Worm (Caenorhabditis elegans) whole organism, young adult: ENCODE data around the gene klp-18.
A peak's percentile ranks its signal among the peaks of the same experiment; 100 is the strongest.

Experiments used
- B0261.1 ChIP-seq: sonication (generic microtip); optimal IDR thresholded peaks from 2 replicates; lab custom pipeline; 2016; ENCODE audit warnings: mild to moderate bottlenecking, missing genetic modification characterization, moderate library complexity, missing compliant biosample characterization
- B0336.3 ChIP-seq: fragments of 200-800 bp; sonication (Bioruptor generic); IDR thresholded peaks from 2 replicates; pipeline ENCODE4 v1.3.6; 2022; ENCODE audit warnings: missing genetic modification characterization, missing compliant biosample characterization
- F22D6.2 ChIP-seq: sonication (generic microtip); optimal IDR thresholded peaks from 2 replicates; lab custom pipeline; 2016; ENCODE audit warnings: mild to moderate bottlenecking, missing genetic modification characterization, missing compliant biosample characterization
- F23B12.7 ChIP-seq: sonication (generic microtip); optimal IDR thresholded peaks from 2 replicates; lab custom pipeline; 2017; ENCODE audit warnings: missing genetic modification characterization, mild to moderate bottlenecking, missing compliant biosample characterization, antibody characterized with exemption, moderate library complexity; ENCODE audit not compliant: insufficient read depth
- F33H1.4 ChIP-seq: fragments of 200-800 bp; sonication (Bioruptor generic); IDR thresholded peaks from 2 replicates; pipeline ENCODE4 v1.3.6; 2022; ENCODE audit warnings: missing genetic modification reagents, missing genetic modification characterization, missing compliant biosample characterization
- F37B4.10 ChIP-seq: fragments of 200-800 bp; sonication (Bioruptor generic); IDR thresholded peaks from 2 replicates; pipeline ENCODE4 v1.3.6; 2022; ENCODE audit warnings: missing genetic modification characterization, missing compliant biosample characterization
- F57C9.4 ChIP-seq: sonication (generic microtip); optimal IDR thresholded peaks from 2 replicates; lab custom pipeline; 2017; ENCODE audit warnings: mild to moderate bottlenecking, missing genetic modification characterization, missing compliant biosample characterization
- T26A5.8 ChIP-seq: sonication (generic microtip); optimal IDR thresholded peaks from 2 replicates; lab custom pipeline; 2016; ENCODE audit warnings: missing genetic modification characterization, missing compliant biosample characterization
- Y67H2A.10 ChIP-seq: fragments of 200-800 bp; sonication (Bioruptor generic); conservative IDR thresholded peaks from 2 replicates; pipeline ENCODE4 v1.3.6; 2022; ENCODE audit warnings: missing genetic modification reagents, missing genetic modification characterization, missing compliant biosample characterization
- Y79H2A.3 ChIP-seq: fragments of 200-800 bp; sonication (Bioruptor generic); conservative IDR thresholded peaks from 2 replicates; pipeline ENCODE4 v1.3.6; 2022; ENCODE audit warnings: missing genetic modification reagents, missing genetic modification characterization, missing compliant biosample characterization
- ZK185.1 ChIP-seq: sonication (generic microtip); optimal IDR thresholded peaks from 2 replicates; lab custom pipeline; 2016; ENCODE audit warnings: mild to moderate bottlenecking, missing genetic modification characterization, missing compliant biosample characterization; ENCODE audit not compliant: poor library complexity, severe bottlenecking
- ama-1 ChIP-seq, 3 experiments: fragments of 150-350 bp in 1 of 3; sonication (generic microtip) in 2 of 3; optimal IDR thresholded peaks; 2 replicates each; lab custom pipeline; 2014 to 2018; ENCODE audit warnings: missing biosample characterization in 2 of 3, missing genetic modification characterization in 2 of 3, missing genetic modification reagents in 2 of 3
- aptf-2 ChIP-seq: fragments of 200-800 bp; sonication (Bioruptor generic); conservative IDR thresholded peaks from 2 replicates; pipeline ENCODE4 v1.3.6; 2022; ENCODE audit warnings: missing genetic modification reagents, missing genetic modification characterization, missing compliant biosample characterization
- attf-6 ChIP-seq: fragments of 200-800 bp; sonication (Bioruptor generic); IDR thresholded peaks from 2 replicates; pipeline ENCODE4 v1.3.6; 2022; ENCODE audit warnings: missing genetic modification reagents, missing genetic modification characterization, missing compliant biosample characterization
- ceh-100 ChIP-seq: fragments of 200-800 bp; sonication (Bioruptor generic); IDR thresholded peaks from 2 replicates; pipeline ENCODE4 v1.3.6; 2022; ENCODE audit warnings: missing genetic modification reagents, missing genetic modification characterization, missing compliant biosample characterization
- ceh-58 ChIP-seq: fragments of 200-800 bp; sonication (Bioruptor generic); IDR thresholded peaks from 2 replicates; pipeline ENCODE4 v1.3.6; 2022; ENCODE audit warnings: missing genetic modification characterization, missing compliant biosample characterization
- ceh-91 ChIP-seq: fragments of 200-800 bp; sonication (Bioruptor generic); IDR thresholded peaks from 2 replicates; pipeline ENCODE4 v1.3.6; 2022; ENCODE audit warnings: missing genetic modification reagents, missing genetic modification characterization, missing compliant biosample characterization
- efl-1 ChIP-seq: fragments of 150-350 bp; optimal IDR thresholded peaks from 2 replicates; lab custom pipeline; 2014; ENCODE audit warnings: missing biosample characterization, missing genetic modification reagents, missing genetic modification characterization
- egl-44 ChIP-seq: fragments of 200-800 bp; sonication (Bioruptor generic); IDR thresholded peaks from 2 replicates; pipeline ENCODE4 v1.3.6; 2022; ENCODE audit warnings: missing genetic modification reagents, missing genetic modification characterization, missing compliant biosample characterization
- hlh-26 ChIP-seq: fragments of 200-800 bp; sonication (Bioruptor generic); conservative IDR thresholded peaks from 2 replicates; pipeline ENCODE4 v1.3.6; 2022; ENCODE audit warnings: missing genetic modification reagents, missing genetic modification characterization, missing compliant biosample characterization
- lag-1 ChIP-seq: fragments of 200-800 bp; sonication (Bioruptor generic); IDR thresholded peaks from 2 replicates; pipeline ENCODE4 v1.3.6; 2022; ENCODE audit warnings: missing genetic modification reagents, missing genetic modification characterization, missing compliant biosample characterization
- lin-40 ChIP-seq: sonication (generic microtip); optimal IDR thresholded peaks from 2 replicates; lab custom pipeline; 2016; ENCODE audit warnings: missing genetic modification characterization, mild to moderate bottlenecking, missing compliant biosample characterization, missing genotype, missing genetic modification reagents
- lir-1 ChIP-seq: fragments of 200-800 bp; sonication (Bioruptor generic); conservative IDR thresholded peaks from 2 replicates; pipeline ENCODE4 v1.3.6; 2022; ENCODE audit warnings: missing genetic modification reagents, missing genetic modification characterization, missing compliant biosample characterization
- lsy-27 ChIP-seq: sonication (generic microtip); optimal IDR thresholded peaks from 2 replicates; lab custom pipeline; 2017; ENCODE audit warnings: missing genetic modification characterization, mild to moderate bottlenecking, missing compliant biosample characterization, antibody characterized with exemption, missing genotype, borderline replicate concordance; ENCODE audit not compliant: insufficient read depth
- madf-3 ChIP-seq: fragments of 200-800 bp; sonication (Bioruptor generic); IDR thresholded peaks from 2 replicates; pipeline ENCODE4 v1.3.6; 2022; ENCODE audit warnings: missing genetic modification reagents, missing genetic modification characterization, missing compliant biosample characterization
- madf-8 ChIP-seq: fragments of 200-800 bp; sonication (Bioruptor generic); conservative IDR thresholded peaks from 2 replicates; pipeline ENCODE4 v1.3.6; 2022; ENCODE audit warnings: missing genetic modification reagents, missing genetic modification characterization, missing compliant biosample characterization
- nfyb-1 ChIP-seq: fragments of 200-800 bp; sonication (Bioruptor generic); IDR thresholded peaks from 2 replicates; pipeline ENCODE4 v1.3.6; 2022; ENCODE audit warnings: missing genetic modification reagents, missing genetic modification characterization, missing compliant biosample characterization
- nhr-179 ChIP-seq: sonication (generic microtip); optimal IDR thresholded peaks from 2 replicates; lab custom pipeline; 2016; ENCODE audit warnings: mild to moderate bottlenecking, missing genetic modification characterization, missing compliant biosample characterization
- nhr-80 ChIP-seq: sonication (generic microtip); optimal IDR thresholded peaks from 2 replicates; lab custom pipeline; 2016; ENCODE audit warnings: missing genetic modification characterization, missing compliant biosample characterization
- pbrm-1 ChIP-seq: fragments of 200-800 bp; sonication (Bioruptor generic); IDR thresholded peaks from 2 replicates; pipeline ENCODE4 v1.3.6; 2022; ENCODE audit warnings: missing genetic modification reagents, missing genetic modification characterization, missing compliant biosample characterization
- rcor-1 ChIP-seq: fragments of 200-800 bp; sonication (Bioruptor generic); IDR thresholded peaks from 2 replicates; pipeline ENCODE4 v1.3.6; 2022; ENCODE audit warnings: missing genetic modification reagents, missing genetic modification characterization, missing compliant biosample characterization
- rec-8 ChIP-seq, 2 experiments: sonication (generic microtip); optimal IDR thresholded peaks; 2 replicates each; lab custom pipeline; 2016; ENCODE audit warnings: mild to moderate bottlenecking in 2 of 2, missing genetic modification characterization in 2 of 2, missing genetic modification reagents in 2 of 2, missing genotype in 2 of 2, missing biosample characterization in 1 of 2, missing compliant biosample characterization in 1 of 2, moderate library complexity in 1 of 2
- rpc-1 ChIP-seq, 2 experiments: fragments of 150-350 bp in 1 of 2; sonication (generic microtip) in 1 of 2; optimal IDR thresholded peaks; 2 replicates each; lab custom pipeline; 2014 to 2018; ENCODE audit warnings: missing biosample characterization in 1 of 2, missing genetic modification characterization in 1 of 2, missing genetic modification reagents in 1 of 2, missing genotype in 1 of 2
- snpc-3.4 ChIP-seq: sonication (generic microtip); optimal IDR thresholded peaks from 2 replicates; lab custom pipeline; 2017; ENCODE audit warnings: missing genetic modification characterization, mild to moderate bottlenecking, missing compliant biosample characterization, antibody characterized with exemption, moderate library complexity, missing genotype, missing genetic modification reagents
- somi-1 ChIP-seq: fragments of 200-800 bp; sonication (Bioruptor generic); optimal IDR thresholded peaks from 2 replicates; lab custom pipeline; 2018; ENCODE audit warnings: mild to moderate bottlenecking, missing genetic modification characterization, missing compliant biosample characterization
- unc-130 ChIP-seq: sonication (generic microtip); optimal IDR thresholded peaks from 2 replicates; lab custom pipeline; 2016; ENCODE audit warnings: missing genetic modification reagents, missing genetic modification characterization, missing compliant biosample characterization
- unc-62 ChIP-seq: fragments of 150-350 bp; optimal IDR thresholded peaks from 2 replicates; lab custom pipeline; 2014; ENCODE audit warnings: missing biosample characterization, missing genetic modification reagents, missing genetic modification characterization
- zim-3 ChIP-seq: sonication (generic microtip); optimal IDR thresholded peaks from 2 replicates; lab custom pipeline; 2017; ENCODE audit warnings: mild to moderate bottlenecking, missing genetic modification characterization, moderate library complexity, missing compliant biosample characterization
- ztf-26 ChIP-seq: sonication (generic microtip); optimal IDR thresholded peaks from 2 replicates; lab custom pipeline; 2017; ENCODE audit warnings: missing genetic modification characterization, missing compliant biosample characterization

The klp-18 gene

ce11 chrIV:7051515-7051914 is 11.5 kb downstream of the klp-18 start:
- peak; percentile 63 for TF ChIP-seq ama-1 (optimal IDR thresholded peaks at IDR 0.05; lab: Kevin White, UChicago)
- no peak for TF ChIP-seq ama-1 (GFP tag; optimal IDR thresholded peaks at IDR 0.05; lab: Kevin White, UChicago)
- no peak for TF ChIP-seq F33H1.4 (GFP tag; lab: Robert Waterston, UW)
- peak; percentile 26 for TF ChIP-seq zim-3 (tag; lab: Kevin White, UChicago)
- TF ChIP-seq F57C9.4 (tag; lab: Kevin White, UChicago), result peak; percentile 27

DNA sequence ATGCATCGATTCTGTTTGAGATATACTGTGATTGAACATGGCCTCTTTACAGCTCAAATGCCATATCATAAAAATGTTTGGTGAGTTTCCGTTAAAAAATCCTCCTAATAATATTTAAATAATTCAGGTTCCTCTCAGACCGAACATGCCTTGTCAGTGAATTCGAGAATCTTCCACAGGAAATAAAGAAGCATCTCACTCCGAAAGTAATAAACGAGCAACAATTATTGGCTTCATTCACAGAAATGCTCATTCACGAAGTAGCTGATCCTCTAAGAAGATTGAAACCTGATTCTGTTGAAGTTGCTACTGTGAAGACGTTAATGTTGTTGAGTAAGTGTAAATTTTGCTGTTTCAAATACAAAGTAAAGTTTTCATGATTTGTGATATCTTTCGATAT is 12.1 kb downstream of the klp-18 start:
- TF ChIP-seq F57C9.4 (tag; lab: Kevin White, UChicago), result no peak
- TF ChIP-seq unc-62, result no peak
- 0 out of 2 replicates have a peak, but pooled peaks have one; percentile 52 for TF ChIP-seq madf-3 (GFP tag; lab: Robert Waterston, UW)
- 0 out of 2 replicates have a peak, but pooled peaks have one; percentile 7 for TF ChIP-seq nfyb-1 (GFP tag; lab: Robert Waterston, UW)
- peak; percentile 15 for TF ChIP-seq ZK185.1

DNA sequence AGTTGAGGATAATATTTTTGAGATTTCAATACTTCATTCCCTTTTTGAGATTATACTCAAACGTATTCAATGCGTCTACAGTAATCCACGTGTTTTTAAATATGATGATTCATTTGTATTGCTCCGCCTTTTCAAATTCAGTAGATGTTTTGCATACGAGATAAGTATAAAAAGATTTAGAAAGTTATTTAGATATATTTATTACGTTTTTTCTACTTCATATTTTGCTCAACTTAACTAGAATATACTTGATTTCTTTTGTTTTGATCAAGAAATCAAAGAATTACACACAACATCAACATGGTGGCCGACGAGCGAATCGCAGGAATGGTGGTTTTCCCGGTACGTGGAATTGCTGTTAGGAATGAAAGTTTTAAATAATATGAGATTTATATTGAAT is 17.7 kb downstream of the klp-18 start, which contains the start of gene srx-50:
TSS of gene srx-50 (plus strand) at position 301 of the 400 bp plus-strand sequence.
- no peak for TF ChIP-seq F22D6.2 (tag; lab: Kevin White, UChicago)
- TF ChIP-seq Y79H2A.3, result no peak
- TF ChIP-seq F37B4.10 (GFP tag; lab: Robert Waterston, UW), result no peak
- no peak for TF ChIP-seq snpc-3.4 (tag; lab: Kevin White, UChicago)
- TF ChIP-seq madf-8 (GFP tag; lab: Robert Waterston, UW), result no peak
- no peak for TF ChIP-seq T26A5.8 (tag; lab: Kevin White, UChicago)
- no peak for TF ChIP-seq lir-1 (GFP tag; lab: Robert Waterston, UW)
- TF ChIP-seq B0261.1, result no peak
- TF ChIP-seq ceh-100 (GFP tag; lab: Robert Waterston, UW), result no peak
- no peak for TF ChIP-seq nhr-80 (tag; lab: Kevin White, UChicago)
- no peak for TF ChIP-seq unc-130
- no peak for TF ChIP-seq nhr-179
- no peak for TF ChIP-seq B0336.3 (GFP tag; lab: Robert Waterston, UW)

- TF ChIP-seq lsy-27 (tag; lab: Kevin White, UChicago) (no peak), Y79H2A.3 (no peak), ztf-26 (tag; lab: Kevin White, UChicago) (no peak), F23B12.7 (tag; lab: Kevin White, UChicago) (no peak)
Observed at ce11 chrIV:7062697-7063096, 22.7 kb downstream of the klp-18 start.

ce11 chrIV:7065022-7065421 is 25.0 kb downstream of the klp-18 start, which contains the start of gene Y43B11AL.1:
Gene Y43B11AL.1, plus strand, starts transcription at chrIV:7065322.
- TF ChIP-seq hlh-26 (GFP tag; lab: Robert Waterston, UW) (no peak), lag-1 (no peak), somi-1 (GFP tag; lab: Kevin White, UChicago) (no peak), egl-44 (GFP tag; lab: Robert Waterston, UW) (no peak), rec-8 (tag; optimal IDR thresholded peaks at IDR 0.05; lab: Kevin White, UChicago) (no peak), efl-1 (GFP tag; lab: Kevin White, UChicago) (no peak), ceh-58 (GFP tag; lab: Robert Waterston, UW) (no peak), rpc-1 (optimal IDR thresholded peaks at IDR 0.05; lab: Kevin White, UChicago) (no peak), rpc-1 (tag; optimal IDR thresholded peaks at IDR 0.05; lab: Kevin White, UChicago) (no peak), ceh-91 (GFP tag; lab: Robert Waterston, UW) (no peak), lin-40 (tag; lab: Kevin White, UChicago) (no peak), ceh-100 (GFP tag; lab: Robert Waterston, UW) (no peak), Y67H2A.10 (GFP tag; lab: Robert Waterston, UW) (no peak), pbrm-1 (GFP tag; lab: Robert Waterston, UW) (no peak), aptf-2 (GFP tag; lab: Robert Waterston, UW) (no peak), attf-6 (GFP tag; lab: Robert Waterston, UW) (no peak), rcor-1 (GFP tag; lab: Robert Waterston, UW) (no peak), T26A5.8 (tag; lab: Kevin White, UChicago) (no peak), madf-3 (GFP tag; lab: Robert Waterston, UW) (no peak)
- TF ChIP-seq, all 124 proteins: peak for 0
